Worm (Caenorhabditis elegans): Measurements from ENCODE around the gene mmab-1.

The mmab-1 gene

DNA sequence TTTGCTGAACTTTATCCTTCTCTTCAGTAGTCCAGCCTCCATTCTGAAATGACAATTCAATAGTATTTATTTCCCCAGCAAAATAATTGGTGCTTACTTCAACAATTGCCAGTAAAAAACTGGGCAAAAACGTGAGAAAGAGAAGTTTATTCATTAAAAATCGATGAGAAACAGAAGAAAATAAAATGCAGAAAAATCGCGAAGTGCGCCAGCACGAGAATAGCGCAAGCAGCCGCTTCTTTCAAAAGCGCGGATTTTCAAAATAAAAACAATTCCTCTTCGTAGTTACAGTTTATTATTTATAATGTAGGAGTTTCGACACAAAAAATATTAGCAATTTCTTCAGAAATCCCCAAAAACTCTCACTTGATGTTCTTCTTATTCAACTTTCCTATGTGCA lies 41.0 kb upstream of the mmab-1 start, which contains the start of gene C27F2.9 (continued):
- no peak for TF ChIP-seq B0035.1 (tag; optimal IDR thresholded peaks at IDR 0.05)
- TF ChIP-seq snpc-1.3 (tag; optimal IDR thresholded peaks at IDR 0.05; ENCODE audit: insufficient read depth): peak; percentile 54
- TF ChIP-seq ama-1 (optimal IDR thresholded peaks at IDR 0.05): no peak
- TF ChIP-seq ama-1 (GFP tag; optimal IDR thresholded peaks at IDR 0.05): peak in 1 of 2 experiments; percentile 27
- 0 out of 2 replicates have a peak, but pooled peaks have one; percentile 34 for TF ChIP-seq C06A6.2 (GFP tag; conservative IDR thresholded peaks at IDR 0.05)
- no peak for TF ChIP-seq F57A8.1 (GFP tag; optimal IDR thresholded peaks at IDR 0.05)
- peak; percentile 24 for TF ChIP-seq F23B12.7 (tag; optimal IDR thresholded peaks at IDR 0.05; ENCODE audit: insufficient read depth)
- TF ChIP-seq ztf-18 (tag; optimal IDR thresholded peaks at IDR 0.05): peak; percentile 98
- TF ChIP-seq egrh-3 (GFP tag; IDR thresholded peaks at IDR 0.05): 0 out of 2 replicates have a peak, but pooled peaks have one; percentile 12
- no peak for TF ChIP-seq cebp-1 (GFP tag; IDR thresholded peaks at IDR 0.05)
- TF ChIP-seq cebp-1 (tag; optimal IDR thresholded peaks at IDR 0.05): no peak
- TF ChIP-seq hlh-12 (tag; optimal IDR thresholded peaks at IDR 0.05): no peak
- no peak for TF ChIP-seq bed-2 (GFP tag; IDR thresholded peaks at IDR 0.05)
- TF ChIP-seq efl-1 (GFP tag; optimal IDR thresholded peaks at IDR 0.05): peak; percentile 93
- peak; percentile 55 for TF ChIP-seq ZK185.1 (tag; optimal IDR thresholded peaks at IDR 0.05; ENCODE audit: poor library complexity, severe bottlenecking)
- peak; percentile 77 for TF ChIP-seq attf-3 (GFP tag; conservative IDR thresholded peaks at IDR 0.05)
- no peak; the same call in 1 of the 2 replicates for TF ChIP-seq dox-1 (GFP tag; IDR thresholded peaks at IDR 0.05)
- peak; percentile 77 for TF ChIP-seq lsl-1 (GFP tag; optimal IDR thresholded peaks at IDR 0.05)
- no peak for TF ChIP-seq mxl-1 (tag; optimal IDR thresholded peaks at IDR 0.05)
- TF ChIP-seq attf-6 (GFP tag; IDR thresholded peaks at IDR 0.05): no peak
- TF ChIP-seq F10E7.11 (tag; optimal IDR thresholded peaks at IDR 0.05): no peak
- peak; percentile 54 for TF ChIP-seq K12H6.12 (tag; optimal IDR thresholded peaks at IDR 0.05)
- no peak for TF ChIP-seq mel-28 (tag; optimal IDR thresholded peaks at IDR 0.05; ENCODE audit: borderline replicate concordance)
- peak; percentile 69 for TF ChIP-seq snpc-3.4 (tag; optimal IDR thresholded peaks at IDR 0.05)
- no peak for TF ChIP-seq nhr-179 (tag; optimal IDR thresholded peaks at IDR 0.05)
- TF ChIP-seq lin-54 (GFP tag; optimal IDR thresholded peaks at IDR 0.05): peak; percentile 100
- TF ChIP-seq cebp-2 (GFP tag; IDR thresholded peaks at IDR 0.05): no peak
- TF ChIP-seq ztf-26 (tag; optimal IDR thresholded peaks at IDR 0.05): peak; percentile 55
- TF ChIP-seq K11D2.4 (GFP tag; IDR thresholded peaks at IDR 0.05): peak; percentile 83
- TF ChIP-seq rpc-1 (optimal IDR thresholded peaks at IDR 0.05): no peak
- TF ChIP-seq rpc-1 (tag; optimal IDR thresholded peaks at IDR 0.05): no peak
- TF ChIP-seq hmg-20 (GFP tag; IDR thresholded peaks at IDR 0.05): peak; percentile 85
- TF ChIP-seq T07F8.4 (tag; optimal IDR thresholded peaks at IDR 0.05): no peak
- no peak for TF ChIP-seq sea-2 (GFP tag; IDR thresholded peaks at IDR 0.05)
- TF ChIP-seq lin-35 (GFP tag; optimal IDR thresholded peaks at IDR 0.05): peak; percentile 82 to 98 (median 87)
- peak; percentile 79 for TF ChIP-seq F33H1.4 (GFP tag; IDR thresholded peaks at IDR 0.05)
- TF ChIP-seq madf-10 (tag; optimal IDR thresholded peaks at IDR 0.05): peak; percentile 35
- peak; percentile 42; the same call in 1 of the 2 replicates for TF ChIP-seq ztf-6 (GFP tag; IDR thresholded peaks at IDR 0.05)
- peak; percentile 61; the same call in 1 of the 2 replicates for TF ChIP-seq ceh-91 (GFP tag; IDR thresholded peaks at IDR 0.05)
- no peak for TF ChIP-seq Y95B8A.8 (GFP tag; IDR thresholded peaks at IDR 0.05)
- peak; percentile 35 for TF ChIP-seq somi-1 (GFP tag; optimal IDR thresholded peaks at IDR 0.05)
- peak; percentile 70 for TF ChIP-seq him-1 (tag; optimal IDR thresholded peaks at IDR 0.05)
- no peak for TF ChIP-seq Y67H2A.10 (GFP tag; conservative IDR thresholded peaks at IDR 0.05)
- no peak for TF ChIP-seq lag-1 (GFP tag; IDR thresholded peaks at IDR 0.05)
- no peak for TF ChIP-seq egl-44 (GFP tag; IDR thresholded peaks at IDR 0.05)
- no peak for TF ChIP-seq sptf-2 (GFP tag; optimal IDR thresholded peaks at IDR 0.05)
- peak; percentile 95 for TF ChIP-seq Y53G8AR.9 (GFP tag; conservative IDR thresholded peaks at IDR 0.05)
- TF ChIP-seq nhr-80 (tag; optimal IDR thresholded peaks at IDR 0.05): peak; percentile 52
- TF ChIP-seq pbrm-1 (GFP tag; IDR thresholded peaks at IDR 0.05): peak; percentile 73
- no peak for TF ChIP-seq tbp1 (GFP tag; optimal IDR thresholded peaks at IDR 0.05)

Data from whole organism, young adult.